Fruit fly (Drosophila melanogaster) S2 (cell line): ENCODE measurements around the gene Mst89B.

Source experiments
- CG8478 ChIP-seq: fragments of >200 bp; optimal IDR thresholded peaks from 2 replicates; lab custom pipeline; 2018
- CTCF ChIP-seq, 2 experiments: fragments of >200 bp; optimal IDR thresholded peaks; 2 replicates each; lab custom pipeline; 2018

DNA sequence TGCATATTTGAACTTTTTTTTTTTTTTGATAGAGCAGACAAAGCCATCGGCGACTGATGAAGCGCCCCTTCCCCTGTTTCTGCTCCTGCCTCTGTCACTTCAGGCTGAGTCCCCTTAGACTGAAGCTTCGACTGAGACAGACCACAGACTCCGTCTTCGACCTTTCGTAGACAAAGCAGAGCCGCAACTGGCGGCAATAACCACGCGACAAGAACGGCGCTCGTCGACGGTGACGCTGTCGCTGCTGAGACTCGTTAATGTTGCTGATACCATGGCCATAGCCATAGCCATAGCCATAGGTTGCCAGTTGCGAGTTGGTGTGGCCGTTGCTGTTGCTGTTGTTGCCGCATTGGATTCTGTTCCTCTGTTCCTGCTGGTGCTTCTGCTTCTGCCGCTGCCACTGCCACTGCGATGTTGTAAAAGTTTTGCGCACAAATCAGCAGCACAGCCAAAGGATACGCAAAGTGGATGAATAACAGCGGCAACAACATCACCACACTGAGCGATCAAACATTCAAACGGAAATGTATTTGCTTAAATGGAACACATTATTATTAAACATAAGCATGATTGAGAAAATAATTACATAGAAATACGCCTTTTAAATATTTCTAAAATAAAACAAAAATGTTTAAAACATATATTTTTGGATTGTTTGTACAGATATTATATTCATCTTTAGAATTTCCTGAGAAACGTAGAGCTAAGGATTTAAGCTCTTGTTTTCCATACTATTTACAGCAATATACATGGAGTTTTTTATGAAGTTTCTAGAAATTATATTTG is 43.4 kb upstream of the Mst89B start:
- no peak for TF ChIP-seq CG8478 (lab: Kevin White, UChicago)
- TF ChIP-seq CTCF (optimal IDR thresholded peaks at IDR 0.05; lab: Kevin White, UChicago), result no peak
